Worm (Caenorhabditis elegans): ENCODE measurements around the gene fbxc-40.

- TF ChIP-seq tbx-37 (GFP tag; conservative IDR thresholded peaks at IDR 0.05): no peak
- TF ChIP-seq F13C5.2 (tag; optimal IDR thresholded peaks at IDR 0.05): no peak
Observed at ce11 chrII:979135-979534, 6.7 kb upstream of the fbxc-40 start, which contains the start of the genes fbxc-17 and fbxc-15.

Measured in whole organism, early embryonic.